Worm (Caenorhabditis elegans): ENCODE results near the gene kdin-1.

ce11 chrIV:11049806-11050205, 11.4 kb downstream of the kdin-1 start, which contains the start of gene F36H1.3:
- TF ChIP-seq ztf-11 (tag; optimal IDR thresholded peaks at IDR 0.05) (no peak), lin-39 (tag; optimal IDR thresholded peaks at IDR 0.05) (no peak), nhr-11 (tag; optimal IDR thresholded peaks at IDR 0.05) (no peak), elt-3 (tag; optimal IDR thresholded peaks at IDR 0.05) (no peak), ceh-82 (tag; optimal IDR thresholded peaks at IDR 0.05) (no peak), nhr-237 (tag; optimal IDR thresholded peaks at IDR 0.05) (no peak), mdl-1 (tag; optimal IDR thresholded peaks at IDR 0.05) (no peak), ZK546.5 (tag; optimal IDR thresholded peaks at IDR 0.05) (no peak)

Measured in whole organism, L3 larva.